Fruit fly (Drosophila melanogaster): ENCODE results near the gene Abd-B.

The Abd-B gene

DNA sequence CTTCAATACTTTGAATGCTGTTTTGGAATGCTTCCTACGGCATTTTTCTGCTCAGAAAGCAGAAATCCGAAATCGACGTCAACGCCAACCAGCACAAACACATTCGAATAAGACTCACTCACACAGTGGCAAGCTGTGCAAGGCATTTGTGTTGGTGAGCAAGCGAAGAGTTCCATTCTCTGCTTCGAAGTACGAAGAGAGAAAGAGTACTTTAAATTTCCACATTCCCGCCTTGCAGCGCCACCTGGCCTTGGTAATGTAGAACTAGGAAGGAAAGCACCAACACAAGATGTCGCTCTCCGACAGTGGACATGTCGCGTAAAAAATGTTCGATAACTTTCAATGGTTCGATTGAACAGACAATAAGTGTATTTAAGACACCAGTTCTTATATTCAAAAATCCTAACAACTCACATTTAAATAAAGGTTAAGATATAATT is 53.0 kb downstream of the Abd-B start (continued):
- TF ChIP-seq Ets65A (GFP tag) (peak; percentile 94), CG8944 (GFP tag; optimal IDR thresholded peaks at IDR 0.05) (peak; percentile 57), p53 (GFP tag; optimal IDR thresholded peaks at IDR 0.05) (peak; percentile 43), CkIIα-i1 (GFP tag; IDR thresholded peaks at IDR 0.05) (no peak), Neu2 (GFP tag; optimal IDR thresholded peaks at IDR 0.05; ENCODE audit: borderline replicate concordance) (no peak), CHES-1-like (GFP tag; optimal IDR thresholded peaks at IDR 0.05) (peak; percentile 35), Med (GFP tag) (peak; percentile 98), chif (GFP tag; optimal IDR thresholded peaks at IDR 0.05) (peak in 1 of 2 experiments; percentile 80), CG15011 (GFP tag; optimal IDR thresholded peaks at IDR 0.05) (no peak), pho (GFP tag; optimal IDR thresholded peaks at IDR 0.05) (no peak), HLH4C (GFP tag; IDR thresholded peaks at IDR 0.05; ENCODE audit: partially characterized antibody) (peak; percentile 16; the same call in 2 of the 3 replicates), CG16863 (GFP tag; optimal IDR thresholded peaks at IDR 0.05) (peak; percentile 40), Hr51 (GFP tag; optimal IDR thresholded peaks at IDR 0.05) (no peak), CG2889 (GFP tag; IDR thresholded peaks at IDR 0.05) (0 out of 3 replicates have a peak, but pooled peaks have one; percentile 48), pb (GFP tag; optimal IDR thresholded peaks at IDR 0.05) (peak; percentile 13), BtbVII (GFP tag; optimal IDR thresholded peaks at IDR 0.05) (no peak), Hr78 (GFP tag; optimal IDR thresholded peaks at IDR 0.05) (no peak), gt (GFP tag; IDR thresholded peaks at IDR 0.05) (no peak), CG13624 (GFP tag; optimal IDR thresholded peaks at IDR 0.05) (peak; percentile 65), dpn (GFP tag; optimal IDR thresholded peaks at IDR 0.05) (peak; percentile 53 to 73), Bdp1 (GFP tag; optimal IDR thresholded peaks at IDR 0.05) (no peak), NC2α (GFP tag; optimal IDR thresholded peaks at IDR 0.05) (peak; percentile 10), NFAT (GFP tag; IDR thresholded peaks at IDR 0.05) (no peak; the same call in 1 of the 2 replicates), HLH3B (GFP tag; IDR thresholded peaks at IDR 0.05) (peak; percentile 77), esg (GFP tag; conservative IDR thresholded peaks at IDR 0.05) (peak; percentile 14; the same call in 1 of the 2 replicates), D19B (GFP tag; optimal IDR thresholded peaks at IDR 0.05) (no peak), CG14050 (GFP tag; IDR thresholded peaks at IDR 0.05) (no peak), CG6813 (GFP tag; optimal IDR thresholded peaks at IDR 0.05) (no peak), Fer3 (tag; optimal IDR thresholded peaks at IDR 0.05) (no peak), nerfin-1 (tag; optimal IDR thresholded peaks at IDR 0.05) (peak; percentile 23), trem (tag; optimal IDR thresholded peaks at IDR 0.05) (peak; percentile 17), lola (GFP tag; optimal IDR thresholded peaks at IDR 0.05) (peak in 1 of 3 experiments; percentile 20), CG4707 (GFP tag; optimal IDR thresholded peaks at IDR 0.05) (peak; percentile 19), CG4424 (GFP tag; optimal IDR thresholded peaks at IDR 0.05) (peak; percentile 56), Dref (GFP tag; IDR thresholded peaks at IDR 0.05) (peak; percentile 60), nmo (GFP tag; optimal IDR thresholded peaks at IDR 0.05) (peak; percentile 62), eyg (GFP tag; optimal IDR thresholded peaks at IDR 0.05) (no peak), phol (tag; optimal IDR thresholded peaks at IDR 0.05) (peak; percentile 43), Stat92E (GFP tag; optimal IDR thresholded peaks at IDR 0.05) (no peak), twi (tag; optimal IDR thresholded peaks at IDR 0.05) (peak; percentile 16), sens (GFP tag) (peak; percentile 60), ftz-f1 (GFP tag; optimal IDR thresholded peaks at IDR 0.05) (no peak), Sin3A (optimal IDR thresholded peaks at IDR 0.05) (no peak), bab2 (GFP tag; optimal IDR thresholded peaks at IDR 0.05) (peak; percentile 40), cas (GFP tag; IDR thresholded peaks at IDR 0.05) (no peak), CG33213 (GFP tag; optimal IDR thresholded peaks at IDR 0.05) (peak; percentile 53), ewg (GFP tag; optimal IDR thresholded peaks at IDR 0.05) (peak; percentile 77), CG15601 (tag; optimal IDR thresholded peaks at IDR 0.05) (peak; percentile 99), yki (optimal IDR thresholded peaks at IDR 0.05) (peak; percentile 37), CG30403 (GFP tag; optimal IDR thresholded peaks at IDR 0.05) (peak; percentile 59), CG6175 (GFP tag; IDR thresholded peaks at IDR 0.05) (no peak)

Data from whole organism, embryonic.